Fruit fly (Drosophila melanogaster): ENCODE results near the gene CG9743.
A peak's percentile ranks its signal among the peaks of the same experiment; 100 is the strongest.

The CG9743 gene

dm6 chr3R:30151300-30152109, 51.3 kb downstream of the CG9743 start, which contains the start of gene CG15529 (continued):
- 0 out of 3 replicates have a peak, but pooled peaks have one; percentile 23 for TF ChIP-seq Optix (GFP tag; IDR thresholded peaks at IDR 0.05)
- TF ChIP-seq Asciz (GFP tag; optimal IDR thresholded peaks at IDR 0.05) = no peak
- TF ChIP-seq al (GFP tag; IDR thresholded peaks at IDR 0.05) = 0 out of 2 replicates have a peak, but pooled peaks have one; percentile 18
- peak; percentile 54 for TF ChIP-seq CG9932 (GFP tag; IDR thresholded peaks at IDR 0.05)

dm6 chr3R:30150602-30151001, 52.2 kb downstream of the CG9743 start:
- TF ChIP-seq CTCF (GFP tag; optimal IDR thresholded peaks at IDR 0.05) = peak; percentile 50
- peak; percentile 6 for TF ChIP-seq Dp (GFP tag; optimal IDR thresholded peaks at IDR 0.05)
- TF ChIP-seq pb (GFP tag; optimal IDR thresholded peaks at IDR 0.05) = no peak
- TF ChIP-seq Sry-δ (GFP tag; optimal IDR thresholded peaks at IDR 0.05) = no peak
- peak in 1 of 2 experiments; percentile 82 for TF ChIP-seq Pdp1 (GFP tag; optimal IDR thresholded peaks at IDR 0.05)
- TF ChIP-seq gfzf (GFP tag; optimal IDR thresholded peaks at IDR 0.05) = peak; percentile 43
- TF ChIP-seq E2f2 (GFP tag; IDR thresholded peaks at IDR 0.05) = peak; percentile 36; the same call in 1 of the 2 replicates
- peak; percentile 17 for TF ChIP-seq sens (GFP tag)
- peak; percentile 42 for TF ChIP-seq Med (GFP tag)

dm6 chr3R:30149506-30149905, 53.3 kb downstream of the CG9743 start, which contains the start of gene AdoR:
Gene AdoR, minus strand, starts transcription at chr3R:30149606.
- TF ChIP-seq Hmx (GFP tag; optimal IDR thresholded peaks at IDR 0.05) (no peak), ems (GFP tag; optimal IDR thresholded peaks at IDR 0.05) (no peak), MESR4 (GFP tag; optimal IDR thresholded peaks at IDR 0.05) (no peak), D (optimal IDR thresholded peaks at IDR 0.05) (no peak), D (GFP tag; optimal IDR thresholded peaks at IDR 0.05) (no peak), CG8089 (GFP tag; optimal IDR thresholded peaks at IDR 0.05) (no peak), CG9876 (GFP tag; optimal IDR thresholded peaks at IDR 0.05) (no peak), slp2 (GFP tag; optimal IDR thresholded peaks at IDR 0.05) (no peak), pnt (GFP tag; optimal IDR thresholded peaks at IDR 0.05) (no peak), HmgD (GFP tag; optimal IDR thresholded peaks at IDR 0.05) (no peak), CG12769 (tag; optimal IDR thresholded peaks at IDR 0.05) (peak; percentile 7), Myb (GFP tag; optimal IDR thresholded peaks at IDR 0.05) (no peak), Mes4 (GFP tag; optimal IDR thresholded peaks at IDR 0.05) (no peak), CG17912 (GFP tag; optimal IDR thresholded peaks at IDR 0.05) (no peak), CG15514 (GFP tag; optimal IDR thresholded peaks at IDR 0.05) (no peak), CG7745 (tag; optimal IDR thresholded peaks at IDR 0.05) (no peak), CG13894 (tag; optimal IDR thresholded peaks at IDR 0.05) (peak; percentile 49), Deaf1 (tag; optimal IDR thresholded peaks at IDR 0.05) (peak; percentile 83), CG7963 (GFP tag; IDR thresholded peaks at IDR 0.05; ENCODE audit: partially characterized antibody) (no peak), inv (GFP tag; IDR thresholded peaks at IDR 0.05; ENCODE audit: partially characterized antibody) (no peak), prd (optimal IDR thresholded peaks at IDR 0.05) (no peak), prd (GFP tag; IDR thresholded peaks at IDR 0.05) (no peak), Sry-δ (GFP tag; optimal IDR thresholded peaks at IDR 0.05) (no peak), fd102C (GFP tag; optimal IDR thresholded peaks at IDR 0.05) (no peak), CG9932 (GFP tag; IDR thresholded peaks at IDR 0.05) (no peak)

All from whole organism, embryonic.